Fruit fly (Drosophila melanogaster): Measurements from ENCODE around the gene CG33723.
A peak's percentile ranks its signal among the peaks of the same experiment; 100 is the strongest.

CG33723 gene

DNA sequence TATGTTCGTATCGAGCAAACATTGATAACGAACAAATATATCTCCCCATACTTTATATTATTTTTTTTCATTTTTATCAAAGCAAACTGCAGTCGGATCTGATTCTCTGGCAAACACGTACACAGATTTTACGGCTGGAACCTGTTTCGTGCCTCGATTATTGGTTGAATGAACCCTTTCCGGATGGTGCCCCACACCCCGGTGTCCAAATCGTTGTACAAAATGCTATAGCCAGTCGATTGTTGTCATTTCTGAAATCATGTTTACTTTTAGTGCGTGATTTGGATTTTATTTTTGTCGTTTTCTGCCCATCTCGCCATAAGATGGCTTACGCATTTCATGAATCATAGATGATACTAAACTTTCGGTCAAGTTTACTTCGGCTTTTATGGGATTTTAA is 17.3 kb upstream of the CG33723 start:
- TF ChIP-seq CG10669 (GFP tag; optimal IDR thresholded peaks at IDR 0.05), result no peak
- TF ChIP-seq CG6163 (GFP tag; IDR thresholded peaks at IDR 0.05), result no peak
- peak; percentile 18 for TF ChIP-seq fkh (GFP tag; optimal IDR thresholded peaks at IDR 0.05)
- peak; percentile 66 for TF ChIP-seq Eip78C (GFP tag)
- TF ChIP-seq Sox102F (GFP tag; optimal IDR thresholded peaks at IDR 0.05), result peak; percentile 39
- no peak for TF ChIP-seq fd59A (GFP tag; optimal IDR thresholded peaks at IDR 0.05)
- no peak for TF ChIP-seq achi (GFP tag; optimal IDR thresholded peaks at IDR 0.05)
- no peak for TF ChIP-seq CG8319 (GFP tag; optimal IDR thresholded peaks at IDR 0.05)
- TF ChIP-seq CG34406 (GFP tag; optimal IDR thresholded peaks at IDR 0.05), result no peak
- TF ChIP-seq CG31627 (GFP tag; optimal IDR thresholded peaks at IDR 0.05), result no peak
- no peak for TF ChIP-seq Ets96B (tag; optimal IDR thresholded peaks at IDR 0.05)
- no peak for TF ChIP-seq CG8119 (GFP tag; IDR thresholded peaks at IDR 0.05)
- no peak for TF ChIP-seq CG11762 (GFP tag; optimal IDR thresholded peaks at IDR 0.05; ENCODE audit: insufficient read depth)
- no peak for TF ChIP-seq CG6792 (GFP tag; optimal IDR thresholded peaks at IDR 0.05)
- peak; percentile 6 for TF ChIP-seq esn (GFP tag; optimal IDR thresholded peaks at IDR 0.05)
- peak; percentile 18 for TF ChIP-seq vri (GFP tag; optimal IDR thresholded peaks at IDR 0.05)
- TF ChIP-seq Met (GFP tag; optimal IDR thresholded peaks at IDR 0.05), result peak; percentile 40
- TF ChIP-seq net (GFP tag; optimal IDR thresholded peaks at IDR 0.05), result no peak
- peak; percentile 5 for TF ChIP-seq topi (GFP tag; optimal IDR thresholded peaks at IDR 0.05)

DNA sequence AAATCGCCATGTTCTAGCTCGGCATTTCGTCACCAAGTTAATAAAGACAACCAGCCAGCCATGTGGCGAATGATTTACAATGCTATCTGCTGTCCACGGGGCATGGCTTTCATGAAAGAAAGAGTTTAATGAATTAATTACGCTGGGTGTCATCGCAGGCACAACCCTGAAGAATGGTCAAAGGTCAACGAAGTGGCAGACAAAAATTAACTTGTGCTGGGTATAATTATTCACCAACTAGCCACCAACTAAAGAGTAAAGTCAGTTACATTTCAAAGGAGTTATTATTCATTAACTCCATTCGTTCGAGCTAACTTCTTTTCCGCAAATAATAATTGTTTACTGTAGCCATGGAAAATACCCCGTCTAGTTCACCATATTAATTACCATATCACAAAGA is 16.9 kb upstream of the CG33723 start:
- TF ChIP-seq cyc (GFP tag; optimal IDR thresholded peaks at IDR 0.05) (no peak), svp (GFP tag) (peak; percentile 69)

DNA sequence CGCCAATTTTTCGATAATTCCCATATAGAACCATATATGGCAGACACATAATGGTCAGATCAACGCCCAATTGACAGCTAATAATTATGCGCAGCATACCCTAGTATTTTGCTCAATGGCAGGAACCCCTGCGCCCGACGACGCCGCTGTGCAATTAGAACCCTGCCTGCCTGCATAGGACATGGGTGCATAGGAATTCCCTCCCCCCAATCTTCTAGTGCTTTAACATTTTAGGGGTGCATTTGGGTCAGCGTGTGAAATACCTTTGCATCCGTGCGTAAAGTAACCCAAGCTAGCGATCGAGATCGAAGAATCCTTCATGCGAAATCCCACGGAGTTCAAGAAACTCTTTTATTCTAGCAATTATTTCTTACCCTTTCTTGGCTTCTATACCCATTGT is 14.6 kb upstream of the CG33723 start:
- TF ChIP-seq CG7368 (GFP tag; optimal IDR thresholded peaks at IDR 0.05) (no peak), Hr38 (GFP tag; optimal IDR thresholded peaks at IDR 0.05) (no peak), CG1621 (tag; optimal IDR thresholded peaks at IDR 0.05) (no peak), fd59A (GFP tag; optimal IDR thresholded peaks at IDR 0.05) (no peak), Hr39 (GFP tag; optimal IDR thresholded peaks at IDR 0.05) (no peak), vri (GFP tag; optimal IDR thresholded peaks at IDR 0.05) (no peak), esn (GFP tag; optimal IDR thresholded peaks at IDR 0.05) (no peak), Ets21C (GFP tag; optimal IDR thresholded peaks at IDR 0.05) (no peak)

DNA sequence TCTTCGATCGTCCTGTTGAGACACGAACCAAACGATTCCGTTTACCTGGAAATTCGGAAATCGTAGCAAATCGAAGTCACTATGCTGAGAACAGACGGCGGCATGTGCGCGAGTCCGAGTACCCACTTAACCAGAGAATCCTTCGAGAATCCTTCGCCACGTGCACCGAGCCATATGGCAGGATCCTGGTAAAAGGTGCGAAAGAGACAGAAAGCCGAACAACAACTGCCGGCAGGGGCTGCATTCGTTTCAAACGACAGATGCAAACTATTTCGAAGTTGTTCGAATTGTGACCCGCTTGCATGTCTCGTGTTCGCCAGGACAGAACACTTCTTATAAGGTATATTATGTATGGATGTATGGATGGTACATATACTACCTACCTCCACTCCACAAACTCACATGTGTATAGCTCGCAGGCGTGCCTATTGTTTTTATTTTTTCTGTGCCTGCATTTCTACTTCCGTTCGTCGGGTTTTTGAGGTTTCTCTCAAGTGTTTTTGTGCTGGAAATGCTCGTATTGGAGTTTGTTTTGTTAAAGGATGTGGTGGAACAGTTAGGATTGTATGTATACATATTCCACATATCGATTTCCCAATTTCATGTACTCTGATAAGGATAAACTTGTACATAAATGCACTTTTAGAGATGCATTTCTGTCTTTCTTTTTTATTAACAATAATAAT is 14.0 kb upstream of the CG33723 start:
- no peak for TF ChIP-seq dsx (GFP tag; optimal IDR thresholded peaks at IDR 0.05; ENCODE audit: poor library complexity, severe bottlenecking)
- TF ChIP-seq acj6 (GFP tag; optimal IDR thresholded peaks at IDR 0.05), result no peak

DNA sequence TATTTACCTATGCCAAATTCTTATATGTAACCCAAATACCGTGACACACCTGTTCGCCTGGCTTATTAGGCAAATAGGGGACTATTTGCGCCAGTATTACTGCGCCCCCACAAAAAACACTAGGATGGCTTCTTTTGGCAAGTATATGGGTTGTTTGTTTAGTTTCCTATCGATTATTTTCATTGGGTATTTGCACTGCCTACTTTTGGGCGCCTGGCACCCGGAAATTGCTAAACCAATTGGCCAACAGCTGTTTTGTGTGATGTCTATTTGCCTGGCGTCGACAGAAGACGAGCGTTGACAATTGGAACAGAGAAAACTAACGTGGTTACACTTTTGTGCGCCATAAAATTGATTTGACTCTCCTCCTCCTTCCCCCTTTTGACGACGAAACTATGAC is 12.4 kb upstream of the CG33723 start:
- TF ChIP-seq Ets21C (GFP tag; optimal IDR thresholded peaks at IDR 0.05) (no peak), CG9139 (GFP tag; optimal IDR thresholded peaks at IDR 0.05) (no peak), OdsH (GFP tag; optimal IDR thresholded peaks at IDR 0.05) (no peak), Eip78C (GFP tag) (no peak), CG8319 (GFP tag; optimal IDR thresholded peaks at IDR 0.05) (no peak), fkh (GFP tag; optimal IDR thresholded peaks at IDR 0.05) (peak; percentile 30)

DNA sequence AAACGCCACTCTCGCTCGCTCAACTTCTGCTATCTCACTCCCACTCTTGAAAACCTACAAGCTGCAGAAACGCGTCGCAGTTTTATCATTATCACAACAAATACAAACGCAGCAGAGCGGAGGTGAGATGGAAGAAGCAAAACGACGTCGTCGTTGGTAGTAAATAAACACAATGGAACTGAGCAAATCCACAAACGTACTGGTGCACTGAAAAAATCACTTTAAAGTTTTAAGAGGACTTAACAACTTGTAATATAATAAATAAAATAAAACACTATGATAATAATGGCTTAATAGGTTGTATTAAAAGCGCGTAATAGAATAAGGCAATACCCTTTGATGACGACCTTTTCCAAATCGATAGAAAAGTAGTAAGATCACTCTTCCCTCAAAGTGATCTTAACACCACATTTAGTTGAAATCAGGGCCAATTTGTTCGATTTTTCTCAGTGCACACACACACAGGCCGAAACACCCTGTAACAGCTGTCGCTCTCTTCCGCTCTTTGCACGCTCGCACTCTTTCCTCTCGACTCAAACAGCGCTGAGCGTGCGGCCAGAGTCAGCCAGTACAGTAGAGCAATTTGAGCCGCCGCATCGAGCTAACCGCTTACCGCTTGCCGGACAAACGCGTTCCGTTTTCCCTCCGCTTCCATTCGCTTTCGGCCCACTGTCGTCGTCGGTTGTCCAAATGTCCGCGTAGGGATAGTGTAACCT is 8.9 kb upstream of the CG33723 start:
- TF ChIP-seq Smox (GFP tag; optimal IDR thresholded peaks at IDR 0.05), result peak; percentile 86
- TF ChIP-seq dsx (GFP tag; optimal IDR thresholded peaks at IDR 0.05; ENCODE audit: poor library complexity, severe bottlenecking), result peak; percentile 91
- peak; percentile 94 for TF ChIP-seq CG11294 (GFP tag; IDR thresholded peaks at IDR 0.05)
- TF ChIP-seq Hr38 (GFP tag; optimal IDR thresholded peaks at IDR 0.05), result no peak
- TF ChIP-seq Lpt (GFP tag; optimal IDR thresholded peaks at IDR 0.05), result peak; percentile 93
- peak; percentile 74 to 91 for TF ChIP-seq salr (GFP tag; optimal IDR thresholded peaks at IDR 0.05)
- TF ChIP-seq CG16779 (tag; optimal IDR thresholded peaks at IDR 0.05), result peak; percentile 79
- TF ChIP-seq Sox14 (GFP tag; optimal IDR thresholded peaks at IDR 0.05), result peak; percentile 96
- TF ChIP-seq acj6 (GFP tag; optimal IDR thresholded peaks at IDR 0.05), result peak; percentile 96
- peak; percentile 93 for TF ChIP-seq CG7368 (GFP tag; optimal IDR thresholded peaks at IDR 0.05)
- TF ChIP-seq esn (GFP tag; optimal IDR thresholded peaks at IDR 0.05), result peak; percentile 95
- peak; percentile 92 for TF ChIP-seq cyc (GFP tag; optimal IDR thresholded peaks at IDR 0.05)
- peak; percentile 73 for TF ChIP-seq lz (GFP tag; optimal IDR thresholded peaks at IDR 0.05)
- TF ChIP-seq fd85E (GFP tag; optimal IDR thresholded peaks at IDR 0.05), result peak; percentile 86
- peak; percentile 94 for TF ChIP-seq Gug (GFP tag; IDR thresholded peaks at IDR 0.05)
- TF ChIP-seq Hr4 (GFP tag; optimal IDR thresholded peaks at IDR 0.05), result peak; percentile 79
- peak; percentile 91 for TF ChIP-seq CG3919 (GFP tag; optimal IDR thresholded peaks at IDR 0.05)
